Worm (Caenorhabditis elegans): ENCODE measurements around the gene ifg-1.

The ifg-1 gene

ce11 chrII:8216922-8217321 lies at the start of gene ifg-1:
TSS of gene ifg-1 (plus strand) at chrII:8217222.
- TF ChIP-seq tra-4 (tag; optimal IDR thresholded peaks at IDR 0.05) (no peak), flt-1 (GFP tag; IDR thresholded peaks at IDR 0.05) (no peak), scrt-1 (GFP tag; IDR thresholded peaks at IDR 0.05) (no peak)

ce11 chrII:8169283-8169682 lies 47.7 kb upstream of the ifg-1 start, which contains the start of gene T05C12.15:
TSS of gene T05C12.15 (plus strand) at chrII:8169583.
- no peak for TF ChIP-seq hmbx-1 (tag; optimal IDR thresholded peaks at IDR 0.05)

DNA sequence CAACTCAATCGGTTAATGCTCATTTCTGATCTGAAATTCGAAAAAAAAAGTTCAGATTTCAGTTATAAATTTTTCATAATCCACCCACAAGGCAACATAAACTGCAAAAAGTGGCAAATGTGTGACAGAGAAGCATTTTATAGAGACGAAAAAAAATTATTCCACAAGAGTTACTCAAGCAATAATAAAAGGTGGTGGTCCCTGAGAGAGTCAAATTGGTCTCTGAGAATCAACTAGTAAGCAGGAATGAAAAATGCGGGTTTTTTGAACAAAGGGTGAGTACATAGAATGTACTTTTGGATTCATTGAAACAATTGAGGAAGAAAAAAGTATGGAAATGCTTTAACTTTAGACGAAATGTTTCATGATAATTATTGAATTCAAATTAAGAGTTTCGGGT lies 46.6 kb upstream of the ifg-1 start, which contains the start of gene T05C12.11:
T05C12.11 (minus strand) TSS at position 101 of the 400 bp plus-strand sequence.
- TF ChIP-seq ama-1 (optimal IDR thresholded peaks at IDR 0.05) = no peak
- no peak for TF ChIP-seq tra-4 (tag; optimal IDR thresholded peaks at IDR 0.05)
- no peak for TF ChIP-seq aly-1 (tag; optimal IDR thresholded peaks at IDR 0.05)
- TF ChIP-seq F13C5.2 (tag; optimal IDR thresholded peaks at IDR 0.05) = no peak
- no peak for TF ChIP-seq tbx-11 (GFP tag; IDR thresholded peaks at IDR 0.05)
- no peak for TF ChIP-seq ceh-36 (tag; optimal IDR thresholded peaks at IDR 0.05)
- no peak for TF ChIP-seq ets-7 (tag; optimal IDR thresholded peaks at IDR 0.05)
- TF ChIP-seq tbx-37 (GFP tag; conservative IDR thresholded peaks at IDR 0.05) = no peak
- TF ChIP-seq hmg-4 (GFP tag; optimal IDR thresholded peaks at IDR 0.05) = no peak
- no peak for TF ChIP-seq pes-1 (GFP tag; IDR thresholded peaks at IDR 0.05)
- TF ChIP-seq ceh-13 (GFP tag; optimal IDR thresholded peaks at IDR 0.05) = no peak
- no peak for TF ChIP-seq B0310.2 (tag; optimal IDR thresholded peaks at IDR 0.05)
- no peak for TF ChIP-seq sea-1 (GFP tag; conservative IDR thresholded peaks at IDR 0.05)
- TF ChIP-seq hmbx-1 (tag; optimal IDR thresholded peaks at IDR 0.05) = no peak
- TF ChIP-seq flt-1 (GFP tag; IDR thresholded peaks at IDR 0.05) = no peak
- TF ChIP-seq scrt-1 (GFP tag; IDR thresholded peaks at IDR 0.05) = no peak
- TF ChIP-seq hnd-1 (tag; optimal IDR thresholded peaks at IDR 0.05) = no peak

ce11 chrII:8173449-8173848 lies 43.6 kb upstream of the ifg-1 start, which contains the start of the genes decr-1.3 and T05C12.1:
TSS of gene decr-1.3 (minus strand) at chrII:8173549.
TSS of gene T05C12.1 (plus strand) at chrII:8173680.
- TF ChIP-seq tbx-11 (GFP tag; IDR thresholded peaks at IDR 0.05) (no peak), ama-1 (optimal IDR thresholded peaks at IDR 0.05) (no peak), aly-1 (tag; optimal IDR thresholded peaks at IDR 0.05) (no peak), tra-4 (tag; optimal IDR thresholded peaks at IDR 0.05) (no peak), hnd-1 (tag; optimal IDR thresholded peaks at IDR 0.05) (no peak), scrt-1 (GFP tag; IDR thresholded peaks at IDR 0.05) (no peak), ceh-13 (GFP tag; optimal IDR thresholded peaks at IDR 0.05) (no peak), ceh-36 (tag; optimal IDR thresholded peaks at IDR 0.05) (no peak), F13C5.2 (tag; optimal IDR thresholded peaks at IDR 0.05) (no peak), hmg-4 (GFP tag; optimal IDR thresholded peaks at IDR 0.05) (no peak), flt-1 (GFP tag; IDR thresholded peaks at IDR 0.05) (no peak), tbx-37 (GFP tag; conservative IDR thresholded peaks at IDR 0.05) (no peak)

DNA sequence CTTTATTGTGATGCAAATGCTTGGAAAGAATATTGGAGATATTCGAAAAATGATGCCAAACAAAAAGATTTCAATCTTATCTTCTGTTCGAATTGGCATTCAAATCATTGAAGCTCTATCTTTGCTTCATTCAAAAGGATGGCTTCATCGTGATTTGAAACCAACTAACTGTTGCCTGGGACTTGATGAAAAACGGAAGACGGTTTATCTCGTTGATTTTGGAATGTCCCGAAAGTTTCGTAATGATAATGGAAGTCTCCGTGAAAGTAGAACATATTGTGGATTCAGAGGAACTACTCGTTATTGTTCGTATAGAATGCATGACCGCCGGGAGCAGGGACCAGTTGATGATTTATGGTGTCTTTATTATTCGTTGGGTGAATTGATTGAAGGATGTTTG lies 42.9 kb upstream of the ifg-1 start:
- no peak for TF ChIP-seq sea-1 (GFP tag; conservative IDR thresholded peaks at IDR 0.05)
- no peak for TF ChIP-seq ets-7 (tag; optimal IDR thresholded peaks at IDR 0.05)
- no peak for TF ChIP-seq hnd-1 (tag; optimal IDR thresholded peaks at IDR 0.05)
- no peak for TF ChIP-seq hmg-4 (GFP tag; optimal IDR thresholded peaks at IDR 0.05)
- TF ChIP-seq tra-4 (tag; optimal IDR thresholded peaks at IDR 0.05) = no peak
- TF ChIP-seq tbx-11 (GFP tag; IDR thresholded peaks at IDR 0.05) = no peak
- TF ChIP-seq ceh-13 (GFP tag; optimal IDR thresholded peaks at IDR 0.05) = no peak
- no peak for TF ChIP-seq F13C5.2 (tag; optimal IDR thresholded peaks at IDR 0.05)
- TF ChIP-seq B0310.2 (tag; optimal IDR thresholded peaks at IDR 0.05) = no peak

DNA sequence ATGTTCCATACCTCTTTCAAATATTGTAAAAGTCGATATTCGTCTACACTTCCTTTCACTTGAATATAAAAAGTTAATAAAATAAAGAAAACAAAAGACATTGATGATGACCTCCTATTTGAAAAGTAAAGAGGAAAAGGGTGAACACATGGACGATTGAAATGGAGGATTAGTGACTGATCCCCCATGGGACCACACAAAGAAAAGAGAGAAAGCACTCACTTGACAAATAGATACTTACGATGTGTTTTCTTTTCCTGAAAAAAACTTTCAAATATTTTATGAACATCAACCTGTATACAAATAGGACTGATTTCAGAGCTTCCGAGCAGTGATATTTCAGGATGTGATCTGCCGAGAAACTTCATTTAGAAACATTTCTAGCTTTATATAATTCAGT lies 39.9 kb upstream of the ifg-1 start, which contains the start of gene acr-14:
acr-14 (minus strand) TSS at position 101 of the 400 bp plus-strand sequence.
- TF ChIP-seq scrt-1 (GFP tag; IDR thresholded peaks at IDR 0.05) (no peak), aly-1 (tag; optimal IDR thresholded peaks at IDR 0.05) (no peak), flt-1 (GFP tag; IDR thresholded peaks at IDR 0.05) (no peak)

DNA sequence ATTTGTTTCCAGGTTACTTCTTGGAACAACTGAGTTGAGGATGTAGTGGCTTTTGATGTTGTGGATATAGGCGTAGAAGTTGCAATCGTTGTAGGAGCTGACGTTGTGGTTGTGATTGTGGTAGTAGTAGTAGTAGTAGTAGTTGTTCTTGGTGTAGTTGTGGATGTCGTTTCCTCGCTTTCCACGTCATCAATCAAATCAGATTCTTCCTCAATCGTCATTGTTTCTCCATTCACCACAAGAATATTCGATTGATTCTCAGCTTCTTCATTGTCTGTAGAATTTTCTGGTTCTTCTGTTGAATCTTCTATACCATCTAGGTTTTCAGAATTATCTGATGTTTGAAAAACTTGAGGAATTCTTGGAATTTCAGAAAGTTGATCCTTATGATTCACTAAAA lies 38.4 kb upstream of the ifg-1 start:
- TF ChIP-seq hnd-1 (tag; optimal IDR thresholded peaks at IDR 0.05) (no peak), ets-7 (tag; optimal IDR thresholded peaks at IDR 0.05) (no peak), ceh-36 (tag; optimal IDR thresholded peaks at IDR 0.05) (no peak), ama-1 (optimal IDR thresholded peaks at IDR 0.05) (no peak), F13C5.2 (tag; optimal IDR thresholded peaks at IDR 0.05) (no peak), tra-4 (tag; optimal IDR thresholded peaks at IDR 0.05) (no peak), B0310.2 (tag; optimal IDR thresholded peaks at IDR 0.05) (no peak), aly-1 (tag; optimal IDR thresholded peaks at IDR 0.05) (no peak), pes-1 (GFP tag; IDR thresholded peaks at IDR 0.05) (no peak), flt-1 (GFP tag; IDR thresholded peaks at IDR 0.05) (no peak), ceh-13 (GFP tag; optimal IDR thresholded peaks at IDR 0.05) (no peak), tbx-37 (GFP tag; conservative IDR thresholded peaks at IDR 0.05) (no peak), tbx-11 (GFP tag; IDR thresholded peaks at IDR 0.05) (no peak), scrt-1 (GFP tag; IDR thresholded peaks at IDR 0.05) (no peak), hmbx-1 (tag; optimal IDR thresholded peaks at IDR 0.05) (no peak), hmg-4 (GFP tag; optimal IDR thresholded peaks at IDR 0.05) (no peak)

DNA sequence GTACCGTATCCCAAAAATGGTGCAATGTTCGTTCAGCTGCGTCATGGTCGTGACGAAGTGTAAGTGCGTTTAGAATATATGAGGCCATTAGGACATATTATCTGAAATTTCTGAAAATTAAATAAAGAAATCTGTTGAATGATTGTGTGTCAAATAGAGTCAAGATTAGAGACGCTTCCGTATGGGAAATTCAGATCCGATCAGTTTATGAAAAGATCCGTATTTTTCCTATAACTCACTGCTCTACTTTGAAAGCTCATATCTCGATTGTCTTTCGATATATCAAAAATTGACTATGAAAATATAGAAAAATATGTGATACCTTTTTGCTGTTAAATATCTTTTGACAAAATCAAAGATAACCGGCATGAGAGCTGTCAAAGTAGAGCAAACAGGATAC lies 36.7 kb upstream of the ifg-1 start, which contains the start of gene T05C12.4:
T05C12.4 (minus strand) TSS at position 101 of the 400 bp plus-strand sequence.
- no peak for TF ChIP-seq B0310.2 (tag; optimal IDR thresholded peaks at IDR 0.05)
- no peak for TF ChIP-seq tbx-37 (GFP tag; conservative IDR thresholded peaks at IDR 0.05)
- TF ChIP-seq aly-1 (tag; optimal IDR thresholded peaks at IDR 0.05) = no peak
- TF ChIP-seq tra-4 (tag; optimal IDR thresholded peaks at IDR 0.05) = no peak
- TF ChIP-seq ceh-13 (GFP tag; optimal IDR thresholded peaks at IDR 0.05) = no peak
- TF ChIP-seq ceh-36 (tag; optimal IDR thresholded peaks at IDR 0.05) = no peak
- TF ChIP-seq hmg-4 (GFP tag; optimal IDR thresholded peaks at IDR 0.05) = no peak
- no peak for TF ChIP-seq pes-1 (GFP tag; IDR thresholded peaks at IDR 0.05)
- no peak for TF ChIP-seq tbx-11 (GFP tag; IDR thresholded peaks at IDR 0.05)
- no peak for TF ChIP-seq ama-1 (optimal IDR thresholded peaks at IDR 0.05)
- TF ChIP-seq F13C5.2 (tag; optimal IDR thresholded peaks at IDR 0.05) = no peak
- TF ChIP-seq sea-1 (GFP tag; conservative IDR thresholded peaks at IDR 0.05) = no peak
- TF ChIP-seq scrt-1 (GFP tag; IDR thresholded peaks at IDR 0.05) = no peak
- TF ChIP-seq ets-7 (tag; optimal IDR thresholded peaks at IDR 0.05) = no peak
- TF ChIP-seq hnd-1 (tag; optimal IDR thresholded peaks at IDR 0.05) = no peak
- no peak for TF ChIP-seq hmbx-1 (tag; optimal IDR thresholded peaks at IDR 0.05)
- no peak for TF ChIP-seq flt-1 (GFP tag; IDR thresholded peaks at IDR 0.05)

Measured in whole organism, early embryonic.